Worm (Caenorhabditis elegans): ENCODE data around the gene acl-14.

The acl-14 gene

ce11 chrV:9340318-9340717 is 6.9 kb upstream of the acl-14 start (continued):
- no peak for TF ChIP-seq F10E7.11 (tag; optimal IDR thresholded peaks at IDR 0.05)
- no peak for TF ChIP-seq F23B12.7 (tag; optimal IDR thresholded peaks at IDR 0.05; ENCODE audit: insufficient read depth)
- TF ChIP-seq aptf-2 (GFP tag; conservative IDR thresholded peaks at IDR 0.05): 0 out of 2 replicates have a peak, but pooled peaks have one; percentile 27
- no peak for TF ChIP-seq let-526 (GFP tag; IDR thresholded peaks at IDR 0.05)
- TF ChIP-seq ztf-6 (GFP tag; IDR thresholded peaks at IDR 0.05): no peak
- TF ChIP-seq mel-28 (tag; optimal IDR thresholded peaks at IDR 0.05; ENCODE audit: borderline replicate concordance): peak; percentile 21
- no peak for TF ChIP-seq sptf-2 (GFP tag; optimal IDR thresholded peaks at IDR 0.05)
- no peak for TF ChIP-seq akir-1 (GFP tag; optimal IDR thresholded peaks at IDR 0.05)
- TF ChIP-seq ztf-22 (GFP tag; optimal IDR thresholded peaks at IDR 0.05): no peak
- no peak for TF ChIP-seq him-1 (tag; optimal IDR thresholded peaks at IDR 0.05)
- peak; percentile 23 for TF ChIP-seq mxl-1 (tag; optimal IDR thresholded peaks at IDR 0.05)
- TF ChIP-seq B0261.1 (tag; optimal IDR thresholded peaks at IDR 0.05): no peak
- no peak for TF ChIP-seq F33H1.4 (GFP tag; IDR thresholded peaks at IDR 0.05)
- peak; percentile 59; the same call in 1 of the 2 replicates for TF ChIP-seq ceh-91 (GFP tag; IDR thresholded peaks at IDR 0.05)
- no peak for TF ChIP-seq unc-130 (GFP tag; optimal IDR thresholded peaks at IDR 0.05)
- no peak for TF ChIP-seq nhr-27 (tag; optimal IDR thresholded peaks at IDR 0.05)
- peak; percentile 70; the same call in 1 of the 2 replicates for TF ChIP-seq ztf-25 (GFP tag; IDR thresholded peaks at IDR 0.05)
- TF ChIP-seq Y56A3A.18 (GFP tag; IDR thresholded peaks at IDR 0.05): peak; percentile 94
- no peak for TF ChIP-seq nhr-90 (tag; optimal IDR thresholded peaks at IDR 0.05)
- TF ChIP-seq sea-2 (GFP tag; IDR thresholded peaks at IDR 0.05): peak; percentile 65; the same call in 1 of the 2 replicates
- TF ChIP-seq lag-1 (GFP tag; IDR thresholded peaks at IDR 0.05): no peak
- no peak for TF ChIP-seq egrh-3 (GFP tag; IDR thresholded peaks at IDR 0.05)
- peak; percentile 75 for TF ChIP-seq ceh-40 (GFP tag; IDR thresholded peaks at IDR 0.05)
- TF ChIP-seq attf-3 (GFP tag; conservative IDR thresholded peaks at IDR 0.05): 0 out of 2 replicates have a peak, but pooled peaks have one; percentile 13
- TF ChIP-seq ama-1 (optimal IDR thresholded peaks at IDR 0.05): no peak
- no peak for TF ChIP-seq ama-1 (GFP tag; optimal IDR thresholded peaks at IDR 0.05)
- TF ChIP-seq K12H6.12 (tag; optimal IDR thresholded peaks at IDR 0.05): peak; percentile 8
- TF ChIP-seq lin-40 (tag; optimal IDR thresholded peaks at IDR 0.05): no peak
- no peak for TF ChIP-seq fkh-3 (tag; optimal IDR thresholded peaks at IDR 0.05)

ce11 chrV:9339292-9339691 is 5.9 kb upstream of the acl-14 start:
- TF ChIP-seq pbrm-1 (GFP tag; IDR thresholded peaks at IDR 0.05): 0 out of 2 replicates have a peak, but pooled peaks have one; percentile 46
- TF ChIP-seq F37B4.10 (GFP tag; IDR thresholded peaks at IDR 0.05): peak; percentile 89; the same call in 1 of the 2 replicates
- 0 out of 2 replicates have a peak, but pooled peaks have one; percentile 36 for TF ChIP-seq Y79H2A.3 (GFP tag; conservative IDR thresholded peaks at IDR 0.05)
- TF ChIP-seq sea-2 (GFP tag; IDR thresholded peaks at IDR 0.05): 0 out of 2 replicates have a peak, but pooled peaks have one; percentile 64
- peak; percentile 54; the same call in 1 of the 2 replicates for TF ChIP-seq hsf-1 (GFP tag; IDR thresholded peaks at IDR 0.05)
- TF ChIP-seq rcor-1 (GFP tag; IDR thresholded peaks at IDR 0.05): peak; percentile 31; the same call in 1 of the 2 replicates
- peak; percentile 24; the same call in 1 of the 2 replicates for TF ChIP-seq egl-44 (GFP tag; IDR thresholded peaks at IDR 0.05)
- peak; percentile 23; the same call in 1 of the 2 replicates for TF ChIP-seq hmg-1.2 (GFP tag; IDR thresholded peaks at IDR 0.05)
- 0 out of 2 replicates have a peak, but pooled peaks have one; percentile 8 for TF ChIP-seq mcd-1 (GFP tag; IDR thresholded peaks at IDR 0.05)
- peak; percentile 42; the same call in 1 of the 2 replicates for TF ChIP-seq Y56A3A.18 (GFP tag; IDR thresholded peaks at IDR 0.05)

- TF ChIP-seq F37B4.10 (GFP tag; IDR thresholded peaks at IDR 0.05) (0 out of 2 replicates have a peak, but pooled peaks have one; percentile 80), cebp-1 (GFP tag; IDR thresholded peaks at IDR 0.05) (0 out of 2 replicates have a peak, but pooled peaks have one; percentile 22), cebp-1 (tag; optimal IDR thresholded peaks at IDR 0.05) (peak; percentile 58), dox-1 (GFP tag; IDR thresholded peaks at IDR 0.05) (no peak), snpc-4 (GFP tag; optimal IDR thresholded peaks at IDR 0.05) (no peak), snpc-4 (tag; optimal IDR thresholded peaks at IDR 0.05) (no peak), bed-1 (GFP tag; IDR thresholded peaks at IDR 0.05) (no peak), snpc-3.4 (tag; optimal IDR thresholded peaks at IDR 0.05) (no peak), dpff-1 (tag; optimal IDR thresholded peaks at IDR 0.05) (no peak), lag-1 (GFP tag; IDR thresholded peaks at IDR 0.05) (no peak), lir-1 (GFP tag; conservative IDR thresholded peaks at IDR 0.05) (peak; percentile 41; the same call in 1 of the 2 replicates), rcor-1 (GFP tag; IDR thresholded peaks at IDR 0.05) (no peak), ZK185.1 (tag; optimal IDR thresholded peaks at IDR 0.05; ENCODE audit: poor library complexity, severe bottlenecking) (peak; percentile 75), pbrm-1 (GFP tag; IDR thresholded peaks at IDR 0.05) (no peak)
Observed at ce11 chrV:9338452-9338851, 5.0 kb upstream of the acl-14 start.
